Worm (Caenorhabditis elegans) whole organism, L4 larva: ENCODE measurements around the gene F13A7.1.

Source experiments
- F26F4.8 ChIP-seq: fragments of 200-800 bp; sonication (Bioruptor generic); conservative IDR thresholded peaks from 2 replicates; pipeline ENCODE4 v1.3.6; 2022; ENCODE audit warnings: missing genetic modification characterization, missing compliant biosample characterization
- R02D3.7 ChIP-seq: fragments of 150-350 bp; sonication (generic microtip); optimal IDR thresholded peaks from 3 replicates; lab custom pipeline; 2014; ENCODE audit warnings: missing biosample characterization, missing genetic modification characterization
- T26A8.4 ChIP-seq: fragments of 200-800 bp; sonication (Bioruptor generic); IDR thresholded peaks from 2 replicates; pipeline ENCODE4 v1.3.6; 2022; ENCODE audit warnings: missing genetic modification characterization, missing compliant biosample characterization
- Y48G9A.11 ChIP-seq: fragments of 200-800 bp; sonication (Bioruptor generic); IDR thresholded peaks from 2 replicates; pipeline ENCODE4 v1.3.6; 2022; ENCODE audit warnings: missing genetic modification reagents, missing genetic modification characterization, missing compliant biosample characterization
- ZK337.2 ChIP-seq: fragments of 200-800 bp; sonication (Bioruptor generic); IDR thresholded peaks from 2 replicates; pipeline ENCODE4 v1.3.6; 2022; ENCODE audit warnings: missing genetic modification reagents, missing genetic modification characterization, missing compliant biosample characterization
- ZK546.5 ChIP-seq, 2 experiments: sonication (generic microtip); optimal IDR thresholded peaks; 2 replicates each; lab custom pipeline; 2017; ENCODE audit warnings: missing biosample characterization in 2 of 2, missing genetic modification characterization in 2 of 2
- arid-1 ChIP-seq: fragments of 200-800 bp; sonication (Bioruptor generic); conservative IDR thresholded peaks from 2 replicates; pipeline ENCODE4 v1.3.6; 2022; ENCODE audit warnings: missing genetic modification reagents, missing genetic modification characterization, missing compliant biosample characterization
- attf-4 ChIP-seq: sonication (generic microtip); optimal IDR thresholded peaks from 3 replicates; lab custom pipeline; 2017; ENCODE audit warnings: missing biosample characterization, missing genetic modification characterization
- ceh-20 ChIP-seq: fragments of 200-800 bp; sonication (Bioruptor generic); IDR thresholded peaks from 2 replicates; pipeline ENCODE4 v1.3.6; 2022; ENCODE audit warnings: missing genetic modification reagents, missing genetic modification characterization, missing compliant biosample characterization
- ceh-44 ChIP-seq: fragments of 200-800 bp; sonication (Bioruptor generic); IDR thresholded peaks from 2 replicates; pipeline ENCODE4 v1.3.6; 2022; ENCODE audit warnings: missing genetic modification reagents, missing genetic modification characterization, missing compliant biosample characterization
- ces-1 ChIP-seq: fragments of 150-350 bp; sonication (generic microtip); optimal IDR thresholded peaks from 4 replicates; lab custom pipeline; 2014; ENCODE audit warnings: missing biosample characterization, missing genetic modification reagents, missing genetic modification characterization
- cey-2 ChIP-seq: sonication (generic microtip); optimal IDR thresholded peaks from 3 replicates; lab custom pipeline; 2017; ENCODE audit warnings: missing genetic modification characterization, mild to moderate bottlenecking, missing compliant biosample characterization, antibody characterized with exemption, borderline replicate concordance; ENCODE audit not compliant: insufficient read depth
- daf-19 ChIP-seq: fragments of 200-800 bp; sonication (Bioruptor generic); conservative IDR thresholded peaks from 2 replicates; pipeline ENCODE4 v1.3.6; 2022; ENCODE audit warnings: missing genetic modification characterization, missing compliant biosample characterization
- daf-8 ChIP-seq: fragments of 200-800 bp; sonication (Bioruptor generic); IDR thresholded peaks from 2 replicates; pipeline ENCODE4 v1.3.6; 2022; ENCODE audit warnings: missing genetic modification characterization, missing compliant biosample characterization
- dmd-9 ChIP-seq: fragments of 200-800 bp; sonication (Bioruptor generic); IDR thresholded peaks from 2 replicates; pipeline ENCODE4 v1.3.6; 2022; ENCODE audit warnings: missing genetic modification reagents, missing genetic modification characterization, missing compliant biosample characterization
- duxl-1 ChIP-seq: sonication (generic microtip); optimal IDR thresholded peaks from 2 replicates; lab custom pipeline; 2016; ENCODE audit warnings: mild to moderate bottlenecking, missing genetic modification characterization, moderate library complexity, missing compliant biosample characterization; ENCODE audit not compliant: poor library complexity
- dve-1 ChIP-seq: sonication (generic microtip); optimal IDR thresholded peaks from 2 replicates; lab custom pipeline; 2017; ENCODE audit warnings: antibody characterized with exemption, mild to moderate bottlenecking, missing genetic modification characterization, missing compliant biosample characterization; ENCODE audit not compliant: insufficient read depth
- fkh-10 ChIP-seq: fragments of 150-350 bp; optimal IDR thresholded peaks from 2 replicates; lab custom pipeline; 2014; ENCODE audit warnings: missing biosample characterization, missing genetic modification reagents, missing genetic modification characterization
- fos-1 ChIP-seq: fragments of 150-350 bp; optimal IDR thresholded peaks from 2 replicates; lab custom pipeline; 2014; ENCODE audit warnings: missing biosample characterization, missing genetic modification characterization
- gei-8 ChIP-seq: fragments of 200-800 bp; sonication (Bioruptor generic); optimal IDR thresholded peaks from 2 replicates; lab custom pipeline; 2018; ENCODE audit warnings: mild to moderate bottlenecking, missing genetic modification characterization, missing compliant biosample characterization
- hif-1 ChIP-seq, 2 experiments: sonication (generic microtip); optimal IDR thresholded peaks; 2 replicates each; lab custom pipeline; 2016 to 2017; ENCODE audit warnings: missing compliant biosample characterization in 2 of 2, missing genetic modification characterization in 2 of 2, missing genetic modification reagents in 2 of 2, missing genotype in 2 of 2, mild to moderate bottlenecking in 1 of 2
- hmg-1.1 ChIP-seq: fragments of 200-800 bp; sonication (Bioruptor generic); IDR thresholded peaks from 2 replicates; pipeline ENCODE4 v1.3.6; 2022; ENCODE audit warnings: missing genetic modification reagents, missing genetic modification characterization, missing compliant biosample characterization
- jun-1 ChIP-seq: fragments of 150-350 bp; optimal IDR thresholded peaks from 2 replicates; lab custom pipeline; 2014; ENCODE audit warnings: missing biosample characterization, missing genetic modification reagents, missing genetic modification characterization
- lin-13 ChIP-seq: fragments of 150-350 bp; optimal IDR thresholded peaks from 2 replicates; lab custom pipeline; 2014; ENCODE audit warnings: missing biosample characterization, missing genetic modification reagents, missing genetic modification characterization
- lin-38 ChIP-seq: fragments of 200-800 bp; sonication (Bioruptor generic); IDR thresholded peaks from 2 replicates; pipeline ENCODE4 v1.3.6; 2022; ENCODE audit warnings: missing genetic modification reagents, missing genetic modification characterization, missing compliant biosample characterization
- lir-3 ChIP-seq: sonication (generic microtip); optimal IDR thresholded peaks from 2 replicates; lab custom pipeline; 2016; ENCODE audit warnings: mild to moderate bottlenecking, missing genetic modification characterization, missing compliant biosample characterization
- lsy-2 ChIP-seq, 2 experiments: fragments of 150-350 bp in 1 of 2; sonication (generic microtip) in 1 of 2; optimal IDR thresholded peaks; 2 replicates each; lab custom pipeline; 2014 to 2017; ENCODE audit warnings: missing biosample characterization in 2 of 2, missing genetic modification characterization in 2 of 2
- madf-5 ChIP-seq, 2 experiments: fragments of 200-800 bp; sonication (Bioruptor generic); IDR thresholded peaks; 2 replicates each; pipeline ENCODE4 v1.3.6; 2022; ENCODE audit warnings: missing compliant biosample characterization in 2 of 2, missing genetic modification characterization in 2 of 2
- mxl-2 ChIP-seq: fragments of 200-800 bp; sonication (Bioruptor generic); conservative IDR thresholded peaks from 2 replicates; pipeline ENCODE4 v1.3.6; 2022; ENCODE audit warnings: missing genetic modification reagents, missing genetic modification characterization, missing compliant biosample characterization
- mxl-3 ChIP-seq: fragments of 200-800 bp; sonication (Bioruptor generic); optimal IDR thresholded peaks from 2 replicates; lab custom pipeline; 2018; ENCODE audit warnings: mild to moderate bottlenecking, missing genetic modification characterization, missing compliant biosample characterization
- nhr-10 ChIP-seq: fragments of 150-350 bp; optimal IDR thresholded peaks from 2 replicates; lab custom pipeline; 2014; ENCODE audit warnings: missing biosample characterization, missing genetic modification characterization
- nhr-111 ChIP-seq: fragments of 200-800 bp; sonication (Bioruptor generic); optimal IDR thresholded peaks from 2 replicates; lab custom pipeline; 2018; ENCODE audit warnings: mild to moderate bottlenecking, missing genetic modification characterization, missing compliant biosample characterization
- nhr-237 ChIP-seq: sonication (generic microtip); optimal IDR thresholded peaks from 2 replicates; lab custom pipeline; 2017; ENCODE audit warnings: missing biosample characterization, missing genetic modification characterization
- nhr-28 ChIP-seq: fragments of 150-350 bp; optimal IDR thresholded peaks from 2 replicates; lab custom pipeline; 2014; ENCODE audit warnings: missing biosample characterization, missing genetic modification characterization
- nhr-42 ChIP-seq: fragments of 200-800 bp; sonication (Bioruptor generic); IDR thresholded peaks from 2 replicates; pipeline ENCODE4 v1.3.6; 2022; ENCODE audit warnings: missing genetic modification characterization, missing compliant biosample characterization
- nhr-6 ChIP-seq: fragments of 150-350 bp; optimal IDR thresholded peaks from 2 replicates; lab custom pipeline; 2014; ENCODE audit warnings: missing biosample characterization, missing genetic modification characterization
- pqm-1 ChIP-seq: sonication (generic microtip); optimal IDR thresholded peaks from 2 replicates; lab custom pipeline; 2017; ENCODE audit warnings: missing biosample characterization, missing genetic modification characterization
- sdz-12 ChIP-seq: fragments of 200-800 bp; sonication (Bioruptor generic); optimal IDR thresholded peaks from 2 replicates; lab custom pipeline; 2018; ENCODE audit warnings: mild to moderate bottlenecking, missing genetic modification characterization, missing compliant biosample characterization
- snpc-4 ChIP-seq: fragments of 150-350 bp; optimal IDR thresholded peaks from 2 replicates; lab custom pipeline; 2014; ENCODE audit warnings: missing biosample characterization, missing genetic modification characterization
- spr-1 ChIP-seq: sonication (generic microtip); optimal IDR thresholded peaks from 2 replicates; lab custom pipeline; 2016; ENCODE audit warnings: mild to moderate bottlenecking, missing genetic modification characterization, missing compliant biosample characterization
- unc-62 ChIP-seq, 3 experiments: fragments of 150-350 bp in 1 of 3; sonication (generic microtip); optimal IDR thresholded peaks in 2 of 3; peaks in 1 of 3; 1 replicate in 1 of 3; 2 replicates in 2 of 3; lab custom pipeline; 2014 to 2017; ENCODE audit warnings: missing biosample characterization in 3 of 3, missing genetic modification characterization in 3 of 3, missing genetic modification reagents in 3 of 3, missing genotype in 1 of 3
- zag-1 ChIP-seq: fragments of 150-350 bp; optimal IDR thresholded peaks from 2 replicates; lab custom pipeline; 2014; ENCODE audit warnings: missing biosample characterization, missing genetic modification characterization
- ztf-7 ChIP-seq: fragments of 150-350 bp; optimal IDR thresholded peaks from 2 replicates; lab custom pipeline; 2014; ENCODE audit warnings: missing biosample characterization, missing genetic modification characterization

Gene F13A7.1

ce11 chrV:16407663-16408062 is 29.9 kb upstream of the F13A7.1 start, which contains the start of gene F26D2.3:
F26D2.3 (plus strand) TSS chrV:16407963.
- TF ChIP-seq nhr-42 (GFP tag; lab: Robert Waterston, UW) (no peak), Y48G9A.11 (GFP tag; lab: Robert Waterston, UW) (no peak), attf-4 (tag; lab: Kevin White, UChicago) (no peak), gei-8 (GFP tag; lab: Kevin White, UChicago) (no peak), hmg-1.1 (no peak), cey-2 (tag; lab: Kevin White, UChicago) (no peak), ceh-44 (no peak), ceh-20 (no peak), nhr-10 (tag; lab: Kevin White, UChicago) (no peak), snpc-4 (tag; lab: Kevin White, UChicago) (no peak), fkh-10 (GFP tag; lab: Kevin White, UChicago) (no peak), pqm-1 (no peak), ZK546.5 (tag; optimal IDR thresholded peaks at IDR 0.05; lab: Kevin White, UChicago) (no peak), nhr-237 (tag; lab: Kevin White, UChicago) (no peak), lsy-2 (tag; optimal IDR thresholded peaks at IDR 0.05; lab: Kevin White, UChicago) (no peak), ZK337.2 (GFP tag; lab: Robert Waterston, UW) (no peak)

- TF ChIP-seq spr-1 (no peak), unc-62 (GFP tag; optimal IDR thresholded peaks at IDR 0.05 in 1 of 2; lab: Kevin White, UChicago) (peak in 1 of 2 experiments; percentile 70), unc-62 (tag; optimal IDR thresholded peaks at IDR 0.05; lab: Kevin White, UChicago) (no peak)
Measured at ce11 chrV:16406357-16406756, 28.6 kb upstream of the F13A7.1 start.

ce11 chrV:16405366-16405765 is 27.6 kb upstream of the F13A7.1 start:
- peak; percentile 75 for TF ChIP-seq lin-38
- no peak for TF ChIP-seq nhr-28 (tag; lab: Kevin White, UChicago)

ce11 chrV:16403974-16404373 is 26.2 kb upstream of the F13A7.1 start, which contains the start of gene syp-1:
syp-1 (plus strand) TSS chrV:16404274.
- TF ChIP-seq F26F4.8 (GFP tag; lab: Robert Waterston, UW): no peak
- TF ChIP-seq madf-5 (GFP tag; IDR thresholded peaks at IDR 0.05; lab: Robert Waterston, UW): no peak
- TF ChIP-seq ceh-20: no peak
- TF ChIP-seq lin-38: no peak
- TF ChIP-seq pqm-1: no peak
- TF ChIP-seq T26A8.4 (GFP tag; lab: Robert Waterston, UW): no peak
- no peak for TF ChIP-seq lir-3
- TF ChIP-seq dmd-9: no peak
- no peak for TF ChIP-seq nhr-111 (GFP tag; lab: Kevin White, UChicago)
- no peak for TF ChIP-seq hif-1 (tag; optimal IDR thresholded peaks at IDR 0.05; lab: Kevin White, UChicago)
- no peak for TF ChIP-seq fos-1 (tag; lab: Kevin White, UChicago)
- no peak for TF ChIP-seq daf-19 (GFP tag; lab: Robert Waterston, UW)
- TF ChIP-seq ces-1 (GFP tag; lab: Kevin White, UChicago): no peak
- no peak for TF ChIP-seq ztf-7 (tag; lab: Kevin White, UChicago)

- TF ChIP-seq lir-3 (no peak), dve-1 (tag; lab: Kevin White, UChicago) (no peak), cey-2 (tag; lab: Kevin White, UChicago) (no peak), nhr-6 (tag; lab: Kevin White, UChicago) (peak; percentile 14), zag-1 (tag; lab: Kevin White, UChicago) (no peak), nhr-237 (tag; lab: Kevin White, UChicago) (no peak), sdz-12 (no peak), daf-19 (GFP tag; lab: Robert Waterston, UW) (no peak), spr-1 (no peak), duxl-1 (tag; lab: Kevin White, UChicago) (peak; percentile 85), jun-1 (tag; lab: Kevin White, UChicago) (no peak), ceh-20 (no peak), daf-8 (no peak), nhr-111 (GFP tag; lab: Kevin White, UChicago) (no peak), mxl-2 (GFP tag; lab: Robert Waterston, UW) (no peak), arid-1 (no peak), unc-62 (GFP tag; optimal IDR thresholded peaks at IDR 0.05 in 1 of 2; lab: Kevin White, UChicago) (no peak), unc-62 (tag; optimal IDR thresholded peaks at IDR 0.05; lab: Kevin White, UChicago) (no peak), R02D3.7 (tag; lab: Kevin White, UChicago) (no peak), mxl-3 (GFP tag; lab: Kevin White, UChicago) (no peak), hmg-1.1 (peak; percentile 59), ZK337.2 (GFP tag; lab: Robert Waterston, UW) (peak; percentile 95), lin-13 (GFP tag; lab: Kevin White, UChicago) (peak; percentile 33)
Measured at ce11 chrV:16401519-16401918, 23.8 kb upstream of the F13A7.1 start, which contains the start of gene F13A7.14. F13A7.14 (plus strand) TSS chrV:16401891.
